Worm (Caenorhabditis elegans) whole organism, mixed stage, embryonic: ENCODE results near the gene str-262.

Experiments used
- mep-1 ChIP-seq: fragments of 150-350 bp; optimal IDR thresholded peaks from 2 replicates; lab custom pipeline; 2017; ENCODE audit warnings: missing biosample characterization, missing genetic modification reagents, missing genetic modification characterization, inconsistent platforms
- pha-4 ChIP-seq: fragments of 150-350 bp; optimal IDR thresholded peaks from 2 replicates; lab custom pipeline; 2018; ENCODE audit warnings: missing biosample characterization, missing genetic modification reagents, missing genetic modification characterization
- unc-62 ChIP-seq: fragments of 150-350 bp; optimal IDR thresholded peaks from 2 replicates; lab custom pipeline; 2014; ENCODE audit warnings: missing biosample characterization, missing genetic modification reagents, missing genetic modification characterization
- ztf-11 ChIP-seq: fragments of 150-350 bp; optimal IDR thresholded peaks from 2 replicates; lab custom pipeline; 2014; ENCODE audit warnings: missing biosample characterization, missing genetic modification characterization

DNA sequence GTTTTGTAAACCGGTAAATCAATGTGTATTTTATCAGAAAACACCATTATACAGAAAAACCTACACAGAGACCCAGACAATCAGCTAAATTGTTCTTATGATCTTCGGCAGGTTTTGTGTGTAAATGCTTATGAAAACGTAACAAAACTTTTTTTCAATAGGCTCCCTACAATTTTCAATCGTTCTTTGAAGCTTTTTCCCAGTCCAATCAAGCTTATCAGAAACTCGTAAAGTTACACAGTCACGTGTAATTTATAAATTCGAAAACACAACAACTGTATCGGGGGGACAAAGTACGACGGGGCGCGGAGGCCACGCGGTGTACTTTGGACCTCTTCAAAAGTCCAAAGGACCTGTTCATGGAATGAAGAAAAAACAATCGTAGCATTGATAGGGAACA is 22.4 kb downstream of the str-262 start:
- TF ChIP-seq mep-1 (tag; lab: Kevin White, UChicago): no peak
- TF ChIP-seq ztf-11 (tag; lab: Kevin White, UChicago): no peak
- TF ChIP-seq unc-62 (GFP tag; lab: Kevin White, UChicago): no peak
- TF ChIP-seq pha-4 (tag; lab: Kevin White, UChicago): no peak
